Worm (Caenorhabditis elegans): ENCODE measurements around the gene srg-20.

ce11 chrII:1621795-1622194 lies 14.7 kb upstream of the srg-20 start:
- TF ChIP-seq fkh-10 (GFP tag; optimal IDR thresholded peaks at IDR 0.05) (no peak), ama-1 (optimal IDR thresholded peaks at IDR 0.05) (no peak), C38D4.7 (GFP tag; optimal IDR thresholded peaks at IDR 0.05) (no peak), ceh-22 (tag; optimal IDR thresholded peaks at IDR 0.05) (no peak)
